Worm (Caenorhabditis elegans) whole organism, young adult: ENCODE results near the gene ZK1248.11.

Source experiments
- F33H1.4 ChIP-seq: fragments of 200-800 bp; sonication (Bioruptor generic); IDR thresholded peaks from 2 replicates; pipeline ENCODE4 v1.3.6; 2022; ENCODE audit warnings: missing genetic modification reagents, missing genetic modification characterization, missing compliant biosample characterization
- Y56A3A.18 ChIP-seq: fragments of 200-800 bp; sonication (Bioruptor generic); IDR thresholded peaks from 2 replicates; pipeline ENCODE4 v1.3.6; 2022; ENCODE audit warnings: missing genetic modification reagents, missing genetic modification characterization, missing compliant biosample characterization
- akir-1 ChIP-seq: fragments of 200-800 bp; sonication (Bioruptor generic); optimal IDR thresholded peaks from 2 replicates; lab custom pipeline; 2018; ENCODE audit warnings: mild to moderate bottlenecking, missing genetic modification characterization, moderate library complexity, missing compliant biosample characterization
- ama-1 ChIP-seq, 3 experiments: fragments of 150-350 bp in 1 of 3; sonication (generic microtip) in 2 of 3; optimal IDR thresholded peaks; 2 replicates each; lab custom pipeline; 2014 to 2018; ENCODE audit warnings: missing biosample characterization in 2 of 3, missing genetic modification characterization in 2 of 3, missing genetic modification reagents in 2 of 3
- athp-1 ChIP-seq: sonication (generic microtip); optimal IDR thresholded peaks from 2 replicates; lab custom pipeline; 2017; ENCODE audit warnings: mild to moderate bottlenecking, missing genetic modification characterization, missing compliant biosample characterization
- ceh-100 ChIP-seq: fragments of 200-800 bp; sonication (Bioruptor generic); IDR thresholded peaks from 2 replicates; pipeline ENCODE4 v1.3.6; 2022; ENCODE audit warnings: missing genetic modification reagents, missing genetic modification characterization, missing compliant biosample characterization
- egl-18 ChIP-seq: fragments of 200-800 bp; sonication (Bioruptor generic); IDR thresholded peaks from 2 replicates; pipeline ENCODE4 v1.3.6; 2022; ENCODE audit warnings: missing genetic modification reagents, missing genetic modification characterization, missing compliant biosample characterization
- snpc-1.3 ChIP-seq: sonication (generic microtip); optimal IDR thresholded peaks from 2 replicates; lab custom pipeline; 2017; ENCODE audit warnings: missing genetic modification characterization, mild to moderate bottlenecking, missing compliant biosample characterization, antibody characterized with exemption, moderate library complexity, missing genotype, missing genetic modification reagents; ENCODE audit not compliant: insufficient read depth
- snpc-4 ChIP-seq, 5 experiments: fragments of 150-350 bp in 1 of 5; sonication (generic microtip) in 4 of 5; optimal IDR thresholded peaks; 2 replicates each; lab custom pipeline; 2014 to 2018; ENCODE audit warnings: missing genetic modification characterization in 5 of 5, missing biosample characterization in 3 of 5, antibody characterized with exemption in 2 of 5, mild to moderate bottlenecking in 2 of 5, missing compliant biosample characterization in 2 of 5, missing genotype in 2 of 5, moderate library complexity in 2 of 5, missing genetic modification reagents in 1 of 5
- sptf-2 ChIP-seq: fragments of 200-800 bp; sonication (Bioruptor generic); optimal IDR thresholded peaks from 2 replicates; lab custom pipeline; 2018; ENCODE audit warnings: mild to moderate bottlenecking, missing genetic modification characterization, missing compliant biosample characterization
- zfh-2 ChIP-seq: fragments of 200-800 bp; sonication (Bioruptor generic); conservative IDR thresholded peaks from 2 replicates; pipeline ENCODE4 v1.3.6; 2022; ENCODE audit warnings: missing genetic modification reagents, missing genetic modification characterization, missing compliant biosample characterization

DNA sequence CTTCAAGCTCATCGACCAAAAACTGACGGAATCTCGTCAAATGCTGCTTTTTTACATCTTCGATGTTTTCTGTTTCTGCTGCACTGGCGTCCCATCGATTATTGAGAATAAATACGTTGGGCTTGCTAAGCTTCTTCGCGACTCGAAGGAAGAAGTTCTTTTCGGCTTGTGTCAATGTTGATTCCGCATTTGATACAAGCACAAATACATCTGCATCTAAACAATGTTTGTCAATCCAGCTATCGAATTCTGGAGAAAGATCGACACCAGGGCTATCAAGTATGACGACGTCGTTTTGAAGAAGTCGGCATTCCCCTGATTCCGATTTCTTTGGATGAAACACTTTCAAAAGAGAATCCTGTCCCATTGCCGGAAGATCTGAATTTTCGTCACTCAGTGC is 6.8 kb upstream of the ZK1248.11 start:
- no peak for TF ChIP-seq sptf-2 (GFP tag; lab: Kevin White, UChicago)
- TF ChIP-seq snpc-1.3 = no peak
- TF ChIP-seq zfh-2 (GFP tag; lab: Robert Waterston, UW) = no peak
- TF ChIP-seq ceh-100 (GFP tag; lab: Robert Waterston, UW) = no peak
- no peak for TF ChIP-seq ama-1 (optimal IDR thresholded peaks at IDR 0.05; lab: Kevin White, UChicago)
- no peak for TF ChIP-seq ama-1 (GFP tag; optimal IDR thresholded peaks at IDR 0.05; lab: Kevin White, UChicago)
- TF ChIP-seq snpc-4 (GFP tag; optimal IDR thresholded peaks at IDR 0.05; lab: Kevin White, UChicago) = no peak
- TF ChIP-seq snpc-4 (tag; optimal IDR thresholded peaks at IDR 0.05; lab: Kevin White, UChicago) = no peak
- TF ChIP-seq akir-1 (GFP tag; lab: Kevin White, UChicago) = no peak
- no peak for TF ChIP-seq F33H1.4 (GFP tag; lab: Robert Waterston, UW)
- TF ChIP-seq Y56A3A.18 (GFP tag; lab: Robert Waterston, UW) = no peak
- no peak for TF ChIP-seq athp-1 (tag; lab: Kevin White, UChicago)
- TF ChIP-seq egl-18 = no peak
